Fruit fly (Drosophila melanogaster) Kc167 (cell line): Measurements from ENCODE around the gene Cp190.

Source experiments
- Sin3A ChIP-seq: fragments of >200 bp; optimal IDR thresholded peaks from 2 replicates; lab custom pipeline; 2018; ENCODE audit warnings: missing external identifiers
- h ChIP-seq: fragments of >200 bp; optimal IDR thresholded peaks from 3 replicates; lab custom pipeline; 2018; ENCODE audit warnings: missing external identifiers
- insv ChIP-seq: fragments of >200 bp; optimal IDR thresholded peaks from 3 replicates; lab custom pipeline; 2018; ENCODE audit warnings: missing external identifiers
- ttk ChIP-seq: sonication (Bioruptor generic); optimal IDR thresholded peaks from 2 replicates; lab custom pipeline; 2017; ENCODE audit warnings: missing external identifiers

dm6 chr3R:15249037-15249436 is 26.0 kb downstream of the Cp190 start, which contains the start of gene Amt:
- TF ChIP-seq insv (no peak), Sin3A (lab: Kevin White, UChicago) (no peak), ttk (no peak), h (lab: Kevin White, UChicago) (no peak)
